Fruit fly (Drosophila melanogaster): ENCODE data around the gene Cbp80.

Cbp80 gene

dm6 chrX:4707237-4708066, 57.6 kb downstream of the Cbp80 start, which contains the start of gene Proc-R:
Gene Proc-R, plus strand, starts transcription at chrX:4707916.
- TF ChIP-seq CTCF (optimal IDR thresholded peaks at IDR 0.05) (no peak), CG8478 (optimal IDR thresholded peaks at IDR 0.05) (no peak)

Measured in S2 (cell line).